Worm (Caenorhabditis elegans): Measurements from ENCODE around the gene Y56A3A.31.

DNA sequence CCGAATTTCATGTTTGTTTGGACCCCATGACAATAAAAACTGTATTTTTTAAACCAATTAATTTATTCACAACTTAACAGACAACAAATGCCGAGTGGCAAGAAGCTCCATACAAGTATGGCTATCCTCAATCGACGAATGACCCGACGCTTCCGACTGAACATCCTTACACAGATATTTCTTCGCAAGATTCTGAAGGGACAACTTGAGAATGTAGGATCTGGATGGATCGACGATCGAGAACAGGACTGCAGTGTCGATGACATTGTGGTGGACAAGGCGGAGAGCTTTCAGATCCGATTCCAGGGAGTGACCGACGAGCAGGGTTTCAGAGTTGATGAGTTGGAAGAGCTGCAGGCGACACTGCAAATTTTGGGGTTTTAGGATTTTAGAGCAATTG is 25.3 kb downstream of the Y56A3A.31 start:
- TF ChIP-seq ztf-23 (GFP tag; IDR thresholded peaks at IDR 0.05) (no peak), cog-1 (tag; optimal IDR thresholded peaks at IDR 0.05) (no peak), T22C8.4 (GFP tag; IDR thresholded peaks at IDR 0.05) (no peak), flt-1 (GFP tag; IDR thresholded peaks at IDR 0.05) (no peak), klf-2 (GFP tag; conservative IDR thresholded peaks at IDR 0.05) (no peak), med-1 (GFP tag; optimal IDR thresholded peaks at IDR 0.05; ENCODE audit: insufficient read depth) (no peak), ref-1 (GFP tag; conservative IDR thresholded peaks at IDR 0.05) (no peak)

Measured in whole organism, midembryonic.